Worm (Caenorhabditis elegans): ENCODE results near the gene bcc-1.
A peak's percentile ranks its signal among the peaks of the same experiment; 100 is the strongest.

Gene bcc-1

DNA sequence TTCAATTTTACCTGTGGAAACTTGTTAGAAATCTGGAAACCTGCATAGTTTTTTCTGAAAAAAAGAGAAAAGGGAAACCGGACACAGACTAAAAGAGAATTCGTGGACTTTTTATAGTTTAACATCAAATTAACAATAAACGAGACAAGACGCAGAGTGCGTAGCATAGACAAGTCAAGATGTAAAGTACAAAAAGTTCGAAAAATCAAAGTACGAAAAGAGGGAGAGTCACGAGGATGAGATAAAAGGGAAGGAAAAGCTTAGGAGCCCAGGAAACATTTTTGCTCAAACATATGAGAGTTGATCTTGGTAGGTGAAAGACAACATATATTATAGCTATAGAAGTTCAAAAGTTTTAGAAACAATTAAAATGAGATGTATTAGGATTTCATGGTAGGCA, 5.4 kb upstream of the bcc-1 start, which contains the start of gene M7.12:
Gene M7.12 (minus strand): TSS at position 188 of the 400 bp plus-strand sequence.
- TF ChIP-seq T22C8.4 (GFP tag; IDR thresholded peaks at IDR 0.05) (no peak), ztf-29 (GFP tag; IDR thresholded peaks at IDR 0.05) (no peak), flt-1 (GFP tag; IDR thresholded peaks at IDR 0.05) (no peak), med-1 (GFP tag; optimal IDR thresholded peaks at IDR 0.05; ENCODE audit: insufficient read depth) (no peak), klf-2 (GFP tag; conservative IDR thresholded peaks at IDR 0.05) (no peak), cog-1 (tag; optimal IDR thresholded peaks at IDR 0.05) (no peak), ztf-23 (GFP tag; IDR thresholded peaks at IDR 0.05) (no peak), ref-1 (GFP tag; conservative IDR thresholded peaks at IDR 0.05) (no peak), tab-1 (GFP tag; IDR thresholded peaks at IDR 0.05) (no peak)

DNA sequence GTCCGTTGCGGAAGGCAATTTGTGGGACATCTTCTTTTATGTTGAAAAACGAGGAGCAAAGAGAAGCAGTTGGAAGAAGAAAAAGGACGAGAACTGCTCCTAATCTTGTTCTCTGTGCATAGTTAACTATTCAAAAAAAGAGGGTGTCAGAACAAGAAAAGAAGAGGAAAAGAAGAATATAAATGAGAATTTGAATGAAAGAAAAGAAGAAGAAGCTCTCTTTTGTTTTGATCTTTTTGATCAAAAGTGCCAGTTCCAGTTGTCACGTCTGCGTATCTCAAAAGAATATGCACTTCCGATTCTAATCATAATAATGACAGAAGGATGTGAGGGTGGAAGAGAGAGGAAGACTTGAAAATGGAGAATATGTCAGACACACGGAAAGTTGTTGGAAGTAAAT, 2.6 kb upstream of the bcc-1 start, which contains the start of gene M7.8:
Gene M7.8 (minus strand): TSS at position 112 of the 400 bp plus-strand sequence.
- TF ChIP-seq ref-1 (GFP tag; conservative IDR thresholded peaks at IDR 0.05) (no peak), ztf-23 (GFP tag; IDR thresholded peaks at IDR 0.05) (no peak), flt-1 (GFP tag; IDR thresholded peaks at IDR 0.05) (no peak), ztf-29 (GFP tag; IDR thresholded peaks at IDR 0.05) (no peak), tab-1 (GFP tag; IDR thresholded peaks at IDR 0.05) (no peak), klf-2 (GFP tag; conservative IDR thresholded peaks at IDR 0.05) (no peak), cog-1 (tag; optimal IDR thresholded peaks at IDR 0.05) (no peak), med-1 (GFP tag; optimal IDR thresholded peaks at IDR 0.05; ENCODE audit: insufficient read depth) (no peak), T22C8.4 (GFP tag; IDR thresholded peaks at IDR 0.05) (no peak)

DNA sequence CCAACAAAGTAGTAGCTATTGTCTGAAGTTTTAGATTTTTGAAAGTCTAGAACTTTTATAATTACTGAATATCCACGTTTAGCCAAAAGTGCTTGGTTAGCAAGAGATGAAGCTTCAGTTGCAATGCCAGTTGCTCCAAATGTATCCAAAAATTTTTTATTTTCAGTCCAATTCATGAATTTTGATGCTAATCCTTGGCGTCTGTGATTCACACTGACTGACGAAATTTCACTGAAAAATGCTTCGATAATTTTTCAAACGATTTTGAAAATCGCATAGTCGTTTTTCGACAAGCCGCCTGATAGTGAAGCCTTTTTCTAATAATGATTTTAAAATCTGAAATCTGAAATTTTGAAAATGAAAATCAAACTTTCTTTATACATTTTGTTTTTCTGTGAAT, 1.7 kb upstream of the bcc-1 start:
- no peak for TF ChIP-seq med-1 (GFP tag; optimal IDR thresholded peaks at IDR 0.05; ENCODE audit: insufficient read depth)
- no peak for TF ChIP-seq cog-1 (tag; optimal IDR thresholded peaks at IDR 0.05)
- TF ChIP-seq ztf-23 (GFP tag; IDR thresholded peaks at IDR 0.05): no peak
- TF ChIP-seq ref-1 (GFP tag; conservative IDR thresholded peaks at IDR 0.05): no peak
- TF ChIP-seq tab-1 (GFP tag; IDR thresholded peaks at IDR 0.05): no peak
- no peak for TF ChIP-seq ztf-29 (GFP tag; IDR thresholded peaks at IDR 0.05)
- TF ChIP-seq flt-1 (GFP tag; IDR thresholded peaks at IDR 0.05): no peak
- TF ChIP-seq klf-2 (GFP tag; conservative IDR thresholded peaks at IDR 0.05): no peak
- TF ChIP-seq T22C8.4 (GFP tag; IDR thresholded peaks at IDR 0.05): no peak

DNA sequence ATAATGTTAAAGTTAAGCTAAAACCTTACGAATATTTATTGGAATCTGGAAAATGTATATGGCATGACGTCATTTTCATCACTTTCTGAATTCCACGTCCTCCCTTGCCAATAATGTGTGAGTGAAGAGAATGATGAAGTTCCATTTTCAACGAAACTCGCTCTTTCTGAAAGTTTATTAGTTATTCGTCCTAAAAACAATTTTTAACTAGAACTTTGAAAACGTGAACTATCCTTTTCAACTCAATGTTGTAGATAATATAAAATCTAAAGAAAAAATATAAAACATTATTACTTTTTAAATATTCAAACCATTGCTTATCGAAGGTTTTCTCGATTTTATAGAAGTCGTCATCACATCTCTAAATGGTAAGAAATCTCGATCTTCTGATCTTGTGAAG, 2.8 kb downstream of the bcc-1 start, which contains the start of gene M7.7:
Gene M7.7 (plus strand): TSS at position 301 of the 400 bp plus-strand sequence.
- TF ChIP-seq tab-1 (GFP tag; IDR thresholded peaks at IDR 0.05) (no peak), ztf-23 (GFP tag; IDR thresholded peaks at IDR 0.05) (no peak), flt-1 (GFP tag; IDR thresholded peaks at IDR 0.05) (no peak), cog-1 (tag; optimal IDR thresholded peaks at IDR 0.05) (no peak), med-1 (GFP tag; optimal IDR thresholded peaks at IDR 0.05; ENCODE audit: insufficient read depth) (no peak), klf-2 (GFP tag; conservative IDR thresholded peaks at IDR 0.05) (no peak), ref-1 (GFP tag; conservative IDR thresholded peaks at IDR 0.05) (no peak), T22C8.4 (GFP tag; IDR thresholded peaks at IDR 0.05) (no peak), ztf-29 (GFP tag; IDR thresholded peaks at IDR 0.05) (no peak)

DNA sequence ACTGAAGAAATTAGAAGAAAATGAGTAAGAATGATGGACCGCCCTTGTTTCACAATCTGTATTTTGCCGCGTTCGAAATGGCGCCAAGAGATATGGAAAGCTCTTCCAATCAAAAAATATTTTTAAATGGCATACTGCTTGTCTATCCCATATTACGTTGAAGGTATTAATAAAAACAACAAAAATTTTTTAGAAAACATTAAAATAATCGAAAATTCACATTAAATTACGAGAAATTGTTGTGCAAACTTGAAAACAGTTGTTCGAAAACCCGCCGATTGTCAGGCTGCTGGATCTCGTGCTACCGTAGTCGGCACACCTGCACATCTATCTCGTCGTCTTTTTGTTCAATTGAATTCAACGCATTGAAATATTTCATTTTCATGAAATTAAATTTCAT, 8.7 kb downstream of the bcc-1 start, which contains the start of gene klc-1:
Gene klc-1 (plus strand): TSS at position 127 of the 400 bp plus-strand sequence.
- no peak for TF ChIP-seq ztf-23 (GFP tag; IDR thresholded peaks at IDR 0.05)
- TF ChIP-seq ref-1 (GFP tag; conservative IDR thresholded peaks at IDR 0.05): no peak
- TF ChIP-seq cog-1 (tag; optimal IDR thresholded peaks at IDR 0.05): no peak
- TF ChIP-seq tab-1 (GFP tag; IDR thresholded peaks at IDR 0.05): no peak
- TF ChIP-seq klf-2 (GFP tag; conservative IDR thresholded peaks at IDR 0.05): no peak
- TF ChIP-seq med-1 (GFP tag; optimal IDR thresholded peaks at IDR 0.05; ENCODE audit: insufficient read depth): no peak
- no peak for TF ChIP-seq ztf-29 (GFP tag; IDR thresholded peaks at IDR 0.05)
- TF ChIP-seq T22C8.4 (GFP tag; IDR thresholded peaks at IDR 0.05): no peak
- TF ChIP-seq flt-1 (GFP tag; IDR thresholded peaks at IDR 0.05): no peak

DNA sequence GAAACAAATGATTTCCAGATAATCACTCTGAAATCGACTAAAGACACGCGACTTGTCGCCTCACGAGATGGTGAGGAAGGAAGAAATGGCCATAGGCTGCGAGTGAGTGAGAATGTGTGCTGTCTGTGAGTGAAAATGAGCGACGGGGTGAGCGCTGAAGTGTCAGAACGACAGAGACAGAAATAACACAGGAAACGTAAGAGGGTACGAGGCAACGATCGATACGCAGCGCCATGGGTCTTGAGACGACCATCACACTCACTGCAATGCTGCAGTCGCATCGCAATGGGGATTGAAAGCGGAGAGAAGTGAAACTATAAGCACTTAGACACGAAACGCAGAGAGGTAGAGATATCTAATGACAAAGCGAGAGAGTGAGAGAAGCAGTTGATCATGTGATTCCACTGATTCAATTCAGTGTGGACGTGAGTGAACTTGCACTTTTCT, 9.5 kb downstream of the bcc-1 start:
- TF ChIP-seq klf-2 (GFP tag; conservative IDR thresholded peaks at IDR 0.05) (no peak), T22C8.4 (GFP tag; IDR thresholded peaks at IDR 0.05) (peak; percentile 91), tab-1 (GFP tag; IDR thresholded peaks at IDR 0.05) (no peak), ref-1 (GFP tag; conservative IDR thresholded peaks at IDR 0.05) (no peak), flt-1 (GFP tag; IDR thresholded peaks at IDR 0.05) (no peak), cog-1 (tag; optimal IDR thresholded peaks at IDR 0.05) (peak; percentile 63), med-1 (GFP tag; optimal IDR thresholded peaks at IDR 0.05; ENCODE audit: insufficient read depth) (no peak), ztf-29 (GFP tag; IDR thresholded peaks at IDR 0.05) (no peak), ztf-23 (GFP tag; IDR thresholded peaks at IDR 0.05) (peak; percentile 70)

DNA sequence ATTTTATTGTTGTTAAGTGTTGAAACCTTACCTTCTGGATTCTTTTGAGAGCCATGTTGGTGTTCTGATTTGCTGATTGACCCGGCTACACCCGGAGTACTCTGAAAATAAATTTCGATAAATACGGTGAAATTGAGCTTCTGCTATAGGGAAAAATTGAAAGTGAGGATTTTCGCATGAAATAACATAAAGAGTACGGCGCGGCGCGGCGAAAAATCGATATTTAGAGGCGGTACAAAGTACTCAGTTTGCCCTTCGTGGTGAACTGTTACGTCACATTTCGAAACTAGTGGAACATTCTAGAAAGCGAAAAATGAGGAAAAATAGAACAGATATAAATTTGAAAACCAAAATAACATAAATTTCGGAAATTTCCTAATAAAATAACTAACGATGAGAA, 10.2 kb downstream of the bcc-1 start, which contains the start of gene let-70:
Gene let-70 (minus strand): TSS at position 101 of the 400 bp plus-strand sequence.
- no peak for TF ChIP-seq klf-2 (GFP tag; conservative IDR thresholded peaks at IDR 0.05)
- no peak for TF ChIP-seq flt-1 (GFP tag; IDR thresholded peaks at IDR 0.05)
- no peak for TF ChIP-seq ref-1 (GFP tag; conservative IDR thresholded peaks at IDR 0.05)
- TF ChIP-seq tab-1 (GFP tag; IDR thresholded peaks at IDR 0.05): no peak
- TF ChIP-seq med-1 (GFP tag; optimal IDR thresholded peaks at IDR 0.05; ENCODE audit: insufficient read depth): no peak
- no peak for TF ChIP-seq ztf-29 (GFP tag; IDR thresholded peaks at IDR 0.05)
- TF ChIP-seq T22C8.4 (GFP tag; IDR thresholded peaks at IDR 0.05): no peak
- TF ChIP-seq ztf-23 (GFP tag; IDR thresholded peaks at IDR 0.05): no peak
- TF ChIP-seq cog-1 (tag; optimal IDR thresholded peaks at IDR 0.05): no peak

DNA sequence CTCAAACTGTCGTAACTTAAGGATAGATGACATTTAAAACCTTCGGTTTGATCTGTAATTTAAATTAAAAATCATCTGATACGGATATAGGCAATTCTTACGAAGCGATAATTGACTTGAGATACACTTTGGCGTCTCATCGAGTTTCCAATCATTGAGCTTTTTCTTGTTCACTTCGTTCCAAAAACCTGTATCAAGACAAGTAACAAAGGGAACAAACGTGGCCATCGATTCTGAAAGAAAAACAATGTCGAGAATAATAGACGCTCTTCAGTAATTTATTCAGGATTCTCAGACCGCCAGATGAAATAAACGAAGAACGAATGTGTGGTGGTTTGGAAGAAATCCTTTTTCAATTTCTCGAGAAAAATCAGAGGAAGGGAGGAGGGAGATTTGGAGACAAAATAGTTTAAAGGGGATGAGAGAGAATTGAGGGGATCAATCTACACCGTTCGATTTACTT, 11.5 kb downstream of the bcc-1 start, which contains the start of gene atg-7:
Gene atg-7 (minus strand): TSS at position 233 of the 463 bp plus-strand sequence.
- TF ChIP-seq T22C8.4 (GFP tag; IDR thresholded peaks at IDR 0.05): no peak
- no peak for TF ChIP-seq cog-1 (tag; optimal IDR thresholded peaks at IDR 0.05)
- no peak for TF ChIP-seq med-1 (GFP tag; optimal IDR thresholded peaks at IDR 0.05; ENCODE audit: insufficient read depth)
- no peak for TF ChIP-seq tab-1 (GFP tag; IDR thresholded peaks at IDR 0.05)
- TF ChIP-seq ztf-29 (GFP tag; IDR thresholded peaks at IDR 0.05): no peak
- no peak for TF ChIP-seq ref-1 (GFP tag; conservative IDR thresholded peaks at IDR 0.05)

DNA sequence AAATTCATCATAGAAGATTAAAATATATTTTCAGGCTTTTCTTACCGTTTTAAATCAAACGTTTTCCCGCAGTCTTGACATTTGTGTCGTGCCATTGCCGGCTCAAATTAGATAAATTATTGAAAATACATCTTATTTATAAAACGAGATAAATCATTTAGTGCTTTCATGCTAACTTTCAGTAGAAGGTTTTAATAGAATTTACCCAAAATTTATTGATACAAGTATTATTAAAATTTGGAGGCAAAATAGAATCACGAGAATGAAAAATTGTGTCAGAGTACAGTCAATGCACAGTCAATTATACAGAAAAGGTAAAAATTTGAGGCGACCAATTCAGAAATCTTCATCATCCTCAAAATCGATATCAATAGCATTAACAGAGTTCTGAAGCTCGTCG, 13.9 kb downstream of the bcc-1 start, which contains the start of gene Y5F2A.4:
Gene Y5F2A.4 (minus strand): TSS at position 101 of the 400 bp plus-strand sequence.
- no peak for TF ChIP-seq ztf-29 (GFP tag; IDR thresholded peaks at IDR 0.05)
- no peak for TF ChIP-seq flt-1 (GFP tag; IDR thresholded peaks at IDR 0.05)
- no peak for TF ChIP-seq tab-1 (GFP tag; IDR thresholded peaks at IDR 0.05)
- TF ChIP-seq ztf-23 (GFP tag; IDR thresholded peaks at IDR 0.05): no peak
- no peak for TF ChIP-seq cog-1 (tag; optimal IDR thresholded peaks at IDR 0.05)
- no peak for TF ChIP-seq med-1 (GFP tag; optimal IDR thresholded peaks at IDR 0.05; ENCODE audit: insufficient read depth)
- no peak for TF ChIP-seq klf-2 (GFP tag; conservative IDR thresholded peaks at IDR 0.05)
- TF ChIP-seq T22C8.4 (GFP tag; IDR thresholded peaks at IDR 0.05): no peak
- no peak for TF ChIP-seq ref-1 (GFP tag; conservative IDR thresholded peaks at IDR 0.05)
